Worm (Caenorhabditis elegans) whole organism, L3 larva: ENCODE data around the gene R04B3.2.

ENCODE experiments used
- ama-1 ChIP-seq: fragments of 150-350 bp; optimal IDR thresholded peaks from 2 replicates; lab custom pipeline; 2018
- lsy-12 ChIP-seq: sonication (generic microtip); optimal IDR thresholded peaks from 2 replicates; lab custom pipeline; 2016; ENCODE audit warnings: mild to moderate bottlenecking, missing genetic modification characterization, missing compliant biosample characterization
- sea-2 ChIP-seq: fragments of 150-350 bp; sonication (generic microtip); optimal IDR thresholded peaks from 4 replicates; lab custom pipeline; 2014; ENCODE audit warnings: missing biosample characterization, missing genetic modification reagents, missing genetic modification characterization

ce11 chrX:2508449-2508848 lies 34.9 kb upstream of the R04B3.2 start, which contains the start of gene K02E10.7:
- TF ChIP-seq lsy-12 (tag; lab: Kevin White, UChicago) (no peak), sea-2 (GFP tag; lab: Kevin White, UChicago) (no peak), ama-1 (lab: Kevin White, UChicago) (no peak)
